Worm (Caenorhabditis elegans) whole organism, early embryonic: ENCODE measurements around the gene ZC302.3.

Experiments used
- F13C5.2 ChIP-seq: sonication (generic microtip); optimal IDR thresholded peaks from 2 replicates; lab custom pipeline; 2017; ENCODE audit warnings: mild to moderate bottlenecking, missing genetic modification characterization, inconsistent platforms, missing compliant biosample characterization
- aly-1 ChIP-seq: sonication (generic microtip); optimal IDR thresholded peaks from 2 replicates; lab custom pipeline; 2016; ENCODE audit warnings: missing genetic modification characterization, missing compliant biosample characterization
- ama-1 ChIP-seq: fragments of 150-350 bp; optimal IDR thresholded peaks from 2 replicates; lab custom pipeline; 2014
- ceh-13 ChIP-seq: fragments of 200-800 bp; sonication (Bioruptor generic); optimal IDR thresholded peaks from 2 replicates; lab custom pipeline; 2018; ENCODE audit warnings: mild to moderate bottlenecking, missing genetic modification characterization, missing compliant biosample characterization
- ets-7 ChIP-seq: sonication (generic microtip); optimal IDR thresholded peaks from 2 replicates; lab custom pipeline; 2016; ENCODE audit warnings: missing genotype, missing genetic modification characterization, missing compliant biosample characterization
- flt-1 ChIP-seq: fragments of 200-800 bp; sonication (Bioruptor generic); IDR thresholded peaks from 2 replicates; pipeline ENCODE4 v1.3.6; 2022; ENCODE audit warnings: missing genetic modification characterization, missing compliant biosample characterization
- hmbx-1 ChIP-seq: sonication (generic microtip); optimal IDR thresholded peaks from 2 replicates; lab custom pipeline; 2016; ENCODE audit warnings: mild to moderate bottlenecking, missing genetic modification characterization, missing compliant biosample characterization
- hmg-4 ChIP-seq: fragments of 200-800 bp; sonication (Bioruptor generic); optimal IDR thresholded peaks from 2 replicates; lab custom pipeline; 2018; ENCODE audit warnings: mild to moderate bottlenecking, missing genetic modification characterization, missing compliant biosample characterization
- pes-1 ChIP-seq: fragments of 200-800 bp; sonication (Bioruptor generic); IDR thresholded peaks from 2 replicates; pipeline ENCODE4 v1.3.6; 2022; ENCODE audit warnings: missing genetic modification reagents, missing genetic modification characterization, missing compliant biosample characterization
- scrt-1 ChIP-seq: fragments of 200-800 bp; sonication (Bioruptor generic); IDR thresholded peaks from 2 replicates; pipeline ENCODE4 v1.3.6; 2022; ENCODE audit warnings: missing genetic modification characterization, missing compliant biosample characterization
- tbx-11 ChIP-seq: fragments of 200-800 bp; sonication (Bioruptor generic); IDR thresholded peaks from 2 replicates; pipeline ENCODE4 v1.3.6; 2022; ENCODE audit warnings: missing genetic modification characterization, missing compliant biosample characterization
- tbx-37 ChIP-seq: fragments of 200-800 bp; sonication (Bioruptor generic); conservative IDR thresholded peaks from 2 replicates; pipeline ENCODE4 v1.3.6; 2022; ENCODE audit warnings: missing genetic modification reagents, missing genetic modification characterization, missing compliant biosample characterization
- tra-4 ChIP-seq: sonication (generic microtip); optimal IDR thresholded peaks from 2 replicates; lab custom pipeline; 2017; ENCODE audit warnings: missing genetic modification characterization, missing compliant biosample characterization

DNA sequence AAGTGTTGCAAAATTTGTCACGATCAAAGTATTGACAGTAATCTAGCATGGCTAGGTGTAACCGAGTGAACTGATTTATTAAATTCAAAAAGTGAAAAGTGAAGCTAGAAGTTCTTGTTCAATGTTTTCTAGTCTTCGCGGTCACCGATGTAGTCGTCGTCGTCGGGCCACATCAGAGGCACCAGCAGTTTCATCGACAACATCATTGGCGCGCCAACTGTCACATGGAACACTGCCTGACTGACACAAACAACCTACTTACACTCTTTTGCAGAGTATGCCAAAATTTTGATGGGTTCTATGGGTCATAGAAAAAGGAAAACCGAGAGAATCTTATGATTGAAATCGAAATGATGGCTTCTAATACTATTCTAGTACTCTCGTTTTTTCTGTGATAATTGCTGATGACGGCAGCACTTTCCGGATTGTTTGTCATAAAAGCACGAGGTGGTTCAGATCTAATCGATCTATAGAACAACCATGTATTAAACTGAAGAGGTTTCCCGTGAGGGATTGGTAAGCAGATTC lies 15.8 kb downstream of the ZC302.3 start:
- TF ChIP-seq flt-1 (GFP tag; lab: Robert Waterston, UW): no peak
- TF ChIP-seq ceh-13: no peak
- TF ChIP-seq aly-1 (tag; lab: Kevin White, UChicago): no peak
- TF ChIP-seq hmbx-1 (tag; lab: Kevin White, UChicago): no peak
- TF ChIP-seq ama-1 (lab: Kevin White, UChicago): no peak
- no peak for TF ChIP-seq pes-1 (GFP tag; lab: Robert Waterston, UW)
- TF ChIP-seq F13C5.2 (tag; lab: Kevin White, UChicago): no peak
- no peak for TF ChIP-seq tbx-37
- no peak for TF ChIP-seq scrt-1 (GFP tag; lab: Robert Waterston, UW)
- TF ChIP-seq hmg-4 (GFP tag; lab: Kevin White, UChicago): no peak
- TF ChIP-seq tra-4 (tag; lab: Kevin White, UChicago): no peak
- TF ChIP-seq tbx-11 (GFP tag; lab: Robert Waterston, UW): no peak
- TF ChIP-seq ets-7: no peak
